Worm (Caenorhabditis elegans): ENCODE data around the gene C15H11.1.

DNA sequence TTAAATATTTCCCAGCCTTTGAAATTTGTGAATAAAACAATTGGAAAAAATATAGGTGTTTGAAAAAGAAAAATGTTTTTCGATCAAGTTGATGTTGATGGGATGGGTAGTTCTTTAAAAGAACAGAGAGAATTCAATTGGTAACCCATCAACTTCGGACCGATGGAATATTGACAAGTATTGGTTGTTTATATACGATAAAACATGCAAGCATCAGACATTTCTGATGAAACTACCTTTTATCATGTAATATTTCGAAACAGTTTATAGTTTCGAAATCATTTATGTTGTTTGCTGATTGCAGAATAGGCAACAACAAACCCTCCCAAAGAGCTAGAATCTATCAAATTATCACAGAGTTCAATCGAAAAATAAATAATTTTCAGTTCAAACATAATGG, 16.3 kb downstream of the C15H11.1 start:
- no peak for TF ChIP-seq tbx-11 (GFP tag; IDR thresholded peaks at IDR 0.05)
- no peak for TF ChIP-seq ama-1 (optimal IDR thresholded peaks at IDR 0.05)
- TF ChIP-seq tra-4 (tag; optimal IDR thresholded peaks at IDR 0.05) = no peak
- TF ChIP-seq sea-1 (GFP tag; conservative IDR thresholded peaks at IDR 0.05) = no peak
- TF ChIP-seq ceh-13 (GFP tag; optimal IDR thresholded peaks at IDR 0.05) = no peak
- no peak for TF ChIP-seq flt-1 (GFP tag; IDR thresholded peaks at IDR 0.05)
- TF ChIP-seq hmg-4 (GFP tag; optimal IDR thresholded peaks at IDR 0.05) = no peak
- no peak for TF ChIP-seq hnd-1 (tag; optimal IDR thresholded peaks at IDR 0.05)
- no peak for TF ChIP-seq F13C5.2 (tag; optimal IDR thresholded peaks at IDR 0.05)
- no peak for TF ChIP-seq hmbx-1 (tag; optimal IDR thresholded peaks at IDR 0.05)
- TF ChIP-seq B0310.2 (tag; optimal IDR thresholded peaks at IDR 0.05) = no peak
- TF ChIP-seq scrt-1 (GFP tag; IDR thresholded peaks at IDR 0.05) = no peak
